Fruit fly (Drosophila melanogaster): Measurements from ENCODE around the gene futsch.

futsch gene

dm6 chrX:1375265-1375958, 33.5 kb upstream of the futsch start, which contains the start of gene AMPKalpha (continued):
- TF ChIP-seq CG16813 (GFP tag; IDR thresholded peaks at IDR 0.05; ENCODE audit: partially characterized antibody) (peak; percentile 38; the same call in 2 of the 3 replicates), CG12769 (tag; optimal IDR thresholded peaks at IDR 0.05) (no peak), CG7745 (tag; optimal IDR thresholded peaks at IDR 0.05) (no peak), CG13287 (GFP tag; IDR thresholded peaks at IDR 0.05; ENCODE audit: partially characterized antibody) (peak; percentile 55), YL-1 (GFP tag; optimal IDR thresholded peaks at IDR 0.05) (peak; percentile 15), Dp (GFP tag; optimal IDR thresholded peaks at IDR 0.05) (peak; percentile 97), MBD-R2 (GFP tag; IDR thresholded peaks at IDR 0.05) (peak; percentile 31; the same call in 1 of the 2 replicates), CG1792 (GFP tag; optimal IDR thresholded peaks at IDR 0.05) (no peak), Gug (GFP tag; IDR thresholded peaks at IDR 0.05) (no peak)

- TF ChIP-seq lbe (GFP tag; optimal IDR thresholded peaks at IDR 0.05) (no peak), Max (GFP tag; optimal IDR thresholded peaks at IDR 0.05) (no peak), esg (GFP tag; conservative IDR thresholded peaks at IDR 0.05) (no peak), fru (optimal IDR thresholded peaks at IDR 0.05) (no peak), CG10462 (GFP tag; optimal IDR thresholded peaks at IDR 0.05) (no peak), Stat92E (GFP tag; optimal IDR thresholded peaks at IDR 0.05) (no peak), row (GFP tag; IDR thresholded peaks at IDR 0.05) (no peak), bowl (GFP tag; IDR thresholded peaks at IDR 0.05) (no peak), ftz-f1 (GFP tag; optimal IDR thresholded peaks at IDR 0.05) (peak; percentile 58), odd (GFP tag; optimal IDR thresholded peaks at IDR 0.05) (no peak), ewg (GFP tag; optimal IDR thresholded peaks at IDR 0.05) (peak; percentile 35), br (optimal IDR thresholded peaks at IDR 0.05) (no peak), MESR4 (GFP tag; optimal IDR thresholded peaks at IDR 0.05) (peak; percentile 49), CG8944 (GFP tag; optimal IDR thresholded peaks at IDR 0.05) (no peak), btn (GFP tag; optimal IDR thresholded peaks at IDR 0.05) (no peak), slbo (GFP tag; IDR thresholded peaks at IDR 0.05) (no peak), eve (GFP tag; optimal IDR thresholded peaks at IDR 0.05) (no peak), aop (GFP tag; IDR thresholded peaks at IDR 0.05) (no peak), CG16815 (GFP tag; optimal IDR thresholded peaks at IDR 0.05) (no peak), inv (GFP tag; IDR thresholded peaks at IDR 0.05; ENCODE audit: partially characterized antibody) (no peak), CG5245 (GFP tag; optimal IDR thresholded peaks at IDR 0.05) (no peak), abd-A (tag; optimal IDR thresholded peaks at IDR 0.05) (no peak), Mad (GFP tag; optimal IDR thresholded peaks at IDR 0.05) (no peak), CG4360 (GFP tag; IDR thresholded peaks at IDR 0.05) (no peak), HHEX (GFP tag; optimal IDR thresholded peaks at IDR 0.05) (no peak), Atf6 (GFP tag; IDR thresholded peaks at IDR 0.05) (0 out of 2 replicates have a peak, but pooled peaks have one; percentile 11), CG15011 (GFP tag; optimal IDR thresholded peaks at IDR 0.05) (no peak), Hr51 (GFP tag; optimal IDR thresholded peaks at IDR 0.05) (no peak), CG9727 (GFP tag; optimal IDR thresholded peaks at IDR 0.05) (no peak), Trl (optimal IDR thresholded peaks at IDR 0.05) (no peak), Trl (GFP tag; optimal IDR thresholded peaks at IDR 0.05) (no peak), Dp (GFP tag; optimal IDR thresholded peaks at IDR 0.05) (no peak), ash1 (GFP tag; optimal IDR thresholded peaks at IDR 0.05) (no peak), CG34376 (GFP tag; optimal IDR thresholded peaks at IDR 0.05) (no peak), sens-2 (GFP tag; IDR thresholded peaks at IDR 0.05) (no peak), Sin3A (optimal IDR thresholded peaks at IDR 0.05) (no peak), bsh (GFP tag; optimal IDR thresholded peaks at IDR 0.05) (no peak), Pdp1 (GFP tag; optimal IDR thresholded peaks at IDR 0.05) (peak in 1 of 2 experiments; percentile 70), CG10654 (GFP tag; optimal IDR thresholded peaks at IDR 0.05) (no peak), CG3995 (GFP tag; optimal IDR thresholded peaks at IDR 0.05) (no peak)
Observed at dm6 chrX:1379692-1380349, 29.0 kb upstream of the futsch start.

All from whole organism, embryonic.